Worm (Caenorhabditis elegans): ENCODE data around the gene srz-29.

- TF ChIP-seq flt-1 (GFP tag; IDR thresholded peaks at IDR 0.05) = no peak
- no peak for TF ChIP-seq ztf-29 (GFP tag; IDR thresholded peaks at IDR 0.05)
- no peak for TF ChIP-seq tab-1 (GFP tag; IDR thresholded peaks at IDR 0.05)
- TF ChIP-seq klf-2 (GFP tag; conservative IDR thresholded peaks at IDR 0.05) = no peak
- no peak for TF ChIP-seq cog-1 (tag; optimal IDR thresholded peaks at IDR 0.05)
- TF ChIP-seq med-1 (GFP tag; optimal IDR thresholded peaks at IDR 0.05; ENCODE audit: insufficient read depth) = no peak
Observed at ce11 chrIV:13664090-13664489, 18.4 kb upstream of the srz-29 start, which contains the start of gene Y45F10C.4.

Measured in whole organism, midembryonic.